Worm (Caenorhabditis elegans) whole organism, mixed stage, embryonic: ENCODE results near the gene kvs-1.

Experiments used
- M03D4.4 ChIP-seq: sonication (generic microtip); optimal IDR thresholded peaks from 2 replicates; lab custom pipeline; 2017; ENCODE audit warnings: mild to moderate bottlenecking, missing genetic modification characterization, missing compliant biosample characterization
- bed-3 ChIP-seq: fragments of 200-800 bp; sonication (Bioruptor generic); optimal IDR thresholded peaks from 3 replicates; lab custom pipeline; 2018; ENCODE audit warnings: mild to moderate bottlenecking, missing genetic modification characterization, moderate library complexity, missing compliant biosample characterization
- blmp-1 ChIP-seq: fragments of 150-350 bp; optimal IDR thresholded peaks from 2 replicates; lab custom pipeline; 2014; ENCODE audit warnings: missing biosample characterization, missing genetic modification characterization
- ceh-43 ChIP-seq: fragments of 200-800 bp; sonication (Bioruptor generic); optimal IDR thresholded peaks from 2 replicates; lab custom pipeline; 2018; ENCODE audit warnings: mild to moderate bottlenecking, missing genetic modification characterization, moderate library complexity, missing compliant biosample characterization
- ceh-83 ChIP-seq: fragments of 200-800 bp; sonication (Bioruptor generic); optimal IDR thresholded peaks from 2 replicates; lab custom pipeline; 2018; ENCODE audit warnings: mild to moderate bottlenecking, missing genetic modification characterization, missing compliant biosample characterization
- ces-1 ChIP-seq: fragments of 150-350 bp; optimal IDR thresholded peaks from 2 replicates; lab custom pipeline; 2014; ENCODE audit warnings: missing biosample characterization, missing genetic modification reagents, missing genetic modification characterization
- cnd-1 ChIP-seq: fragments of 200-800 bp; sonication (Bioruptor generic); optimal IDR thresholded peaks from 2 replicates; lab custom pipeline; 2018; ENCODE audit warnings: mild to moderate bottlenecking, missing genetic modification characterization, missing compliant biosample characterization
- drap-1 ChIP-seq: fragments of 200-800 bp; sonication (Bioruptor generic); optimal IDR thresholded peaks from 3 replicates; lab custom pipeline; 2018; ENCODE audit warnings: mild to moderate bottlenecking, missing genetic modification characterization, missing compliant biosample characterization
- elt-1 ChIP-seq: sonication (generic microtip); optimal IDR thresholded peaks from 2 replicates; lab custom pipeline; 2017; ENCODE audit warnings: missing genetic modification characterization, mild to moderate bottlenecking, missing compliant biosample characterization, antibody characterized with exemption, moderate library complexity, borderline replicate concordance; ENCODE audit not compliant: insufficient read depth
- elt-3 ChIP-seq: fragments of 150-350 bp; optimal IDR thresholded peaks from 2 replicates; lab custom pipeline; 2014; ENCODE audit warnings: missing biosample characterization, missing genetic modification characterization
- flh-1 ChIP-seq: fragments of 200-800 bp; sonication (Bioruptor generic); optimal IDR thresholded peaks from 2 replicates; lab custom pipeline; 2018; ENCODE audit warnings: mild to moderate bottlenecking, missing genetic modification characterization, moderate library complexity, missing compliant biosample characterization
- ham-2 ChIP-seq: fragments of 200-800 bp; sonication (Bioruptor generic); optimal IDR thresholded peaks from 2 replicates; lab custom pipeline; 2018; ENCODE audit warnings: mild to moderate bottlenecking, missing genetic modification characterization, missing compliant biosample characterization
- hlh-1 ChIP-seq: fragments of 150-350 bp; optimal IDR thresholded peaks from 2 replicates; lab custom pipeline; 2014; ENCODE audit warnings: missing biosample characterization, missing genetic modification reagents, missing genetic modification characterization
- lin-13 ChIP-seq: fragments of 150-350 bp; optimal IDR thresholded peaks from 2 replicates; lab custom pipeline; 2014; ENCODE audit warnings: missing biosample characterization, missing genetic modification characterization
- lin-32 ChIP-seq: fragments of 200-800 bp; sonication (Bioruptor generic); optimal IDR thresholded peaks from 2 replicates; lab custom pipeline; 2018; ENCODE audit warnings: mild to moderate bottlenecking, missing genetic modification characterization, missing compliant biosample characterization
- lsy-2 ChIP-seq: fragments of 150-350 bp; optimal IDR thresholded peaks from 2 replicates; lab custom pipeline; 2014; ENCODE audit warnings: missing biosample characterization, missing genetic modification characterization
- mab-5 ChIP-seq: fragments of 150-350 bp; optimal IDR thresholded peaks from 2 replicates; lab custom pipeline; 2014; ENCODE audit warnings: missing biosample characterization, missing genetic modification characterization
- mep-1 ChIP-seq: fragments of 150-350 bp; optimal IDR thresholded peaks from 2 replicates; lab custom pipeline; 2017; ENCODE audit warnings: missing biosample characterization, missing genetic modification reagents, missing genetic modification characterization, inconsistent platforms
- mls-2 ChIP-seq: sonication (generic microtip); optimal IDR thresholded peaks from 2 replicates; lab custom pipeline; 2016; ENCODE audit warnings: mild to moderate bottlenecking, missing genetic modification characterization, moderate library complexity, missing compliant biosample characterization
- nhr-12 ChIP-seq: fragments of 150-350 bp; optimal IDR thresholded peaks from 2 replicates; lab custom pipeline; 2014; ENCODE audit warnings: missing biosample characterization, missing genetic modification characterization
- nhr-2 ChIP-seq: fragments of 150-350 bp; optimal IDR thresholded peaks from 2 replicates; lab custom pipeline; 2014; ENCODE audit warnings: missing biosample characterization, missing genetic modification characterization
- nhr-237 ChIP-seq: fragments of 150-350 bp; optimal IDR thresholded peaks from 2 replicates; lab custom pipeline; 2014; ENCODE audit warnings: missing biosample characterization, missing genetic modification characterization
- nhr-28 ChIP-seq: fragments of 150-350 bp; optimal IDR thresholded peaks from 2 replicates; lab custom pipeline; 2014; ENCODE audit warnings: missing biosample characterization, missing genetic modification characterization
- nhr-76 ChIP-seq: sonication (generic microtip); optimal IDR thresholded peaks from 2 replicates; lab custom pipeline; 2017; ENCODE audit warnings: missing biosample characterization, missing genetic modification characterization
- pha-4 ChIP-seq: fragments of 150-350 bp; optimal IDR thresholded peaks from 2 replicates; lab custom pipeline; 2018; ENCODE audit warnings: missing biosample characterization, missing genetic modification reagents, missing genetic modification characterization
- sptf-1 ChIP-seq: sonication (generic microtip); optimal IDR thresholded peaks from 2 replicates; lab custom pipeline; 2017; ENCODE audit warnings: mild to moderate bottlenecking, missing genetic modification characterization, moderate library complexity, missing compliant biosample characterization
- unc-120 ChIP-seq: sonication (generic microtip); optimal IDR thresholded peaks from 2 replicates; lab custom pipeline; 2017; ENCODE audit warnings: missing genetic modification characterization, missing compliant biosample characterization; ENCODE audit not compliant: poor library complexity, severe bottlenecking
- zip-8 ChIP-seq: fragments of 150-350 bp; optimal IDR thresholded peaks from 2 replicates; lab custom pipeline; 2014; ENCODE audit warnings: missing biosample characterization, missing genetic modification characterization
- ztf-11 ChIP-seq: fragments of 150-350 bp; optimal IDR thresholded peaks from 2 replicates; lab custom pipeline; 2014; ENCODE audit warnings: missing biosample characterization, missing genetic modification characterization

Gene kvs-1

DNA sequence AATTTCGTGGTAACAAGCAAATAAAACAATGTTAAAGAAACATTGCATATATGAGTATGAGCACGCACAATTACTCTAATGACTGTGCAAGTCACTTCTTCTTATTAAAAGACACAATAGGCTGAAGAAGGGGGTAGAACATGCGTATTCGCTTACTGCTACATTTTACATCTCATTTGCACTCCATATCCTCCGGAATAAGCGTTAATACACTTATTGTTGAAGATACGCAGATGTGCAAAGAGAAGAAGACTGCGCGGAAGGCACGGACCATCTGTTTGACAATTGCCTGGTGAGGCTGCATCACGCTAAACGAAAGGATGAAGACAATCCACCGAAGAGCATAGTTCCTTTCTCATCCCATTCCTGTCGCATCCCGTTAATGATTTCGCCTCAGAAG lies 6.0 kb upstream of the kvs-1 start:
- peak; percentile 30 for TF ChIP-seq ztf-11 (tag; lab: Kevin White, UChicago)
- TF ChIP-seq cnd-1 (tag; lab: Kevin White, UChicago), result peak; percentile 88
- TF ChIP-seq ceh-43 (GFP tag; lab: Kevin White, UChicago), result peak; percentile 10
- peak; percentile 99 for TF ChIP-seq ces-1
- TF ChIP-seq hlh-1 (tag; lab: Kevin White, UChicago), result peak; percentile 59
- peak; percentile 5 for TF ChIP-seq drap-1
- TF ChIP-seq mls-2 (tag; lab: Kevin White, UChicago), result peak; percentile 83
- TF ChIP-seq nhr-237 (tag; lab: Kevin White, UChicago), result no peak
- TF ChIP-seq ham-2 (GFP tag; lab: Kevin White, UChicago), result peak; percentile 63
- peak; percentile 29 for TF ChIP-seq mep-1
- peak; percentile 66 for TF ChIP-seq lin-32 (GFP tag; lab: Kevin White, UChicago)
- no peak for TF ChIP-seq blmp-1
- no peak for TF ChIP-seq nhr-2 (tag; lab: Kevin White, UChicago)

DNA sequence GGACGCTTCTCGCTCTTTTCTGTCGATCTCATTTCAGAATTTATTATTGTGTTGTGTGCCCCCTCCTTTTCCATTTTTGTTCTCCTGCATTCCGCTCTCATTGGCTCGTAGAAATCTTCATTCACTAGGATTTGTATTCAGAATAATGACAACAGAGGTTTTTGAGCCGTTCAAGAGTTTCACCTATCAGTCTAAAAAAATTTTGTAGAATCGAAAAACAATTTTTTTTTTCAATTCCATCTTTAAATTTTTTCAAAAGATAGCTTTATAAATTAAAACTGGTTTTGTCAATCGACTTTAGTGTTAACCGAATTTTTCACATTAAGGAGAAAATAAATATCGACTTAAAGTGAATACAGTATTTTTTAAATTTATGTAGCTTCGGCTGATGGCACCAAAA lies 3.7 kb upstream of the kvs-1 start, which contains the start of gene K09F5.4:
Gene K09F5.4 (minus strand): TSS at position 101 of the 400 bp plus-strand sequence.
- TF ChIP-seq ceh-43 (GFP tag; lab: Kevin White, UChicago), result no peak
- no peak for TF ChIP-seq ham-2 (GFP tag; lab: Kevin White, UChicago)
- no peak for TF ChIP-seq unc-120 (tag; lab: Kevin White, UChicago)
- TF ChIP-seq ces-1, result no peak
- no peak for TF ChIP-seq nhr-76 (tag; lab: Kevin White, UChicago)
- no peak for TF ChIP-seq bed-3 (GFP tag; lab: Kevin White, UChicago)
- TF ChIP-seq blmp-1, result no peak
- no peak for TF ChIP-seq elt-1 (tag; lab: Kevin White, UChicago)
- TF ChIP-seq zip-8, result no peak
- no peak for TF ChIP-seq ztf-11 (tag; lab: Kevin White, UChicago)
- no peak for TF ChIP-seq ceh-83 (GFP tag; lab: Kevin White, UChicago)
- TF ChIP-seq mab-5 (tag; lab: Kevin White, UChicago), result no peak
- TF ChIP-seq M03D4.4 (tag; lab: Kevin White, UChicago), result no peak
- no peak for TF ChIP-seq lin-13 (tag; lab: Kevin White, UChicago)

DNA sequence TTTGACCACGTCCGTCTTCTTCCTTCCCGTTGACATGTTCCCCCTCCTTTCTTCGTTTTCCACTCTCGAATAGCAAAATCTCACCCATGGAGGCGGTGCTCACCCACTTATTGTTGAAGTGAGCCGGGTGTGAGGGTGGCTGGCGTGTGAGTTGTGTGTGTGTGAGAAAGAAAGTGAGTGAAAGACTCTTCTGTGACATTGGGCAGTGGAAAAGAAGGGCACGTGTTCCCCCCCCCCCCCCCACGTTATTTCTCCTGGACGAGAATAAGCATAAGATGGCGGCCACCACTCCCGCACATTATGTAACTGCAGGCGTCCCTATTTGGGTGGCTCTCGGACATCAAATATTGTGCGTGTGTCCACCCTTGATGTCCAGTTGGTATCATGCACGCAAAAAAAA lies 3.3 kb upstream of the kvs-1 start:
- TF ChIP-seq elt-1 (tag; lab: Kevin White, UChicago) (no peak), sptf-1 (peak; percentile 84), ces-1 (peak; percentile 4), zip-8 (no peak)

DNA sequence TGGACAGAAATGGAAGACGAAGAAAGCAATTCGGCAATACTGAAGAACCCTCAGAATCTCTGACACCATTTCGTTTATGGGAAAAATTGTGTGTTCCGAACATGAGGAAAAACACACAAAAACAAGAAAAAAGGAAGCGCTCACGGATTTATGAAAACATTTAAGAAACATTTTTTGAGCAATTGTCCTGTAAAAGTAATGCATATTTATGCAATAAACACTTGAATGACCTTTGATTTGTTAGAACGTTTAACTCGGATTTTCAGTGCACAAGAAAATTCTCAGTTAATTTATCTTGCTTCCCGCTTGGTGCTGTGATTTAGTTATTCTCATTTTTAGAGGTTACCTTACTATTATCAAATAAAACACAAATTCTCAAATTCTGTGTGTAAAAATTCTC lies 3.1 kb downstream of the kvs-1 start:
- no peak for TF ChIP-seq sptf-1
- no peak for TF ChIP-seq hlh-1 (tag; lab: Kevin White, UChicago)
- no peak for TF ChIP-seq zip-8
- no peak for TF ChIP-seq ces-1
- TF ChIP-seq mls-2 (tag; lab: Kevin White, UChicago), result no peak
- TF ChIP-seq lsy-2, result no peak
- no peak for TF ChIP-seq M03D4.4 (tag; lab: Kevin White, UChicago)
- TF ChIP-seq nhr-28, result no peak

DNA sequence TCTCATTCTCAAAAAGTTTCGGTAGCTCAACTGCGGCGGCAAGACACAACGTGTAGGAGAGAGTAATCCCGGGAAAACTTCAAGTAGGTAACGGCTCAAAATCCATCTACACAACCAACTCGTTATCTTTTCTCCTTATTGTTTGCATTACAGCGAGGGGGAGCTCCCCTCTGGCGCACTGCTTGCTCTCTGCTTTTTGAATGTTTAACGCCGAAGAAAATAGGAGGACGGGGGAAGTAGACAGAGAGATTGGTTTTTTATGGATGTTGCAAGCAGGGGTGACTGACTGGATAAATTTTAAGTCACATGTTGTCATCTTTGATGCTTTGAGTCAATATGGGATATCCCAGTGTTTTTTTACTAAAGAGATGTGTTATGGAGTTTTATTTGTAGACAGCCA lies 17.4 kb downstream of the kvs-1 start:
- TF ChIP-seq pha-4 (no peak), nhr-76 (tag; lab: Kevin White, UChicago) (no peak), elt-3 (tag; lab: Kevin White, UChicago) (no peak), nhr-12 (no peak), drap-1 (no peak), flh-1 (GFP tag; lab: Kevin White, UChicago) (no peak), mep-1 (no peak), hlh-1 (tag; lab: Kevin White, UChicago) (no peak)

DNA sequence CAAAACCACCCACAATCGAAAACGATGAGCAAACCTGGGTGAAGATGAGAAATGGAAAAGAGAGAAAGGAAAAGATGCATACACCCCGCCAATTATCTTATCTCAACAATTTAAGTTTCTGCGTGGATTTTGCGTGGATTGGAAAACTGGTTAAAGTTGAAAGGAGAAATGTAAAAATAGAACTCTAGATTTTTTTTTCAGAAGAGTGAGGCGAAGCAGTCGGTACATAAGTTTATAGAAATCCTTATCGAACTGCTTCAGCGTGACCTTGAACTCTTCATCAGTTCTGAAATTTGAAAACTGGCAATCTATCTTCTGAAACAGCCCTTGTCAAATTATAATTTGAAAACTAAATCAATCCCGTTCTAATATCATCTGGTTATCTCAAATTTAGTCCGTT lies 17.8 kb downstream of the kvs-1 start, which contains the start of gene clik-2:
Gene clik-2 (minus strand): TSS at position 101 of the 400 bp plus-strand sequence.
- no peak for TF ChIP-seq M03D4.4 (tag; lab: Kevin White, UChicago)
- no peak for TF ChIP-seq hlh-1 (tag; lab: Kevin White, UChicago)
